Fruit fly (Drosophila melanogaster) whole organism, embryonic: ENCODE data around the gene CG12947.

Source experiments
- Antp ChIP-seq: fragments of 200-800 bp; sonication (Bioruptor generic); optimal IDR thresholded peaks from 3 replicates; lab custom pipeline; 2016; ENCODE audit warnings: missing biosample characterization, missing genetic modification characterization
- Asciz ChIP-seq: fragments of 200-800 bp; sonication (Bioruptor generic); optimal IDR thresholded peaks from 2 replicates; lab custom pipeline; 2017; ENCODE audit warnings: missing biosample characterization, mild to moderate bottlenecking, missing genetic modification characterization, missing genetic modification reagents
- Atf3 ChIP-seq: fragments of 200-800 bp; sonication (Bioruptor generic); optimal IDR thresholded peaks from 3 replicates; lab custom pipeline; 2016; ENCODE audit warnings: missing biosample characterization, missing genetic modification characterization
- CG10267 ChIP-seq: fragments of 200-800 bp; sonication (Bioruptor generic); optimal IDR thresholded peaks from 2 replicates; lab custom pipeline; 2018; ENCODE audit warnings: missing biosample characterization, mild to moderate bottlenecking, missing genetic modification characterization, moderate library complexity
- CG10431 ChIP-seq: fragments of 200-800 bp; sonication (Bioruptor generic); optimal IDR thresholded peaks from 3 replicates; lab custom pipeline; 2018; ENCODE audit warnings: missing biosample characterization, mild to moderate bottlenecking, missing genetic modification characterization
- CG12391 ChIP-seq: fragments of 200-800 bp; sonication (Bioruptor generic); optimal IDR thresholded peaks from 3 replicates; lab custom pipeline; 2018; ENCODE audit warnings: missing biosample characterization, mild to moderate bottlenecking, missing genetic modification characterization, moderate library complexity
- CG13287 ChIP-seq: fragments of 200-800 bp; sonication (Bioruptor generic); IDR thresholded peaks from 2 replicates; pipeline ENCODE4 v1.3.6; 2022; ENCODE audit warnings: missing biosample characterization, missing genetic modification characterization; ENCODE audit not compliant: partially characterized antibody
- CG15073 ChIP-seq: fragments of 200-800 bp; sonication (Bioruptor generic); optimal IDR thresholded peaks from 2 replicates; lab custom pipeline; 2016; ENCODE audit warnings: missing biosample characterization, missing genetic modification characterization
- CG16813 ChIP-seq: fragments of 200-800 bp; sonication (Bioruptor generic); IDR thresholded peaks from 3 replicates; pipeline ENCODE4 v1.3.6; 2022; ENCODE audit warnings: missing biosample characterization, missing genetic modification characterization; ENCODE audit not compliant: partially characterized antibody
- CG2712 ChIP-seq: fragments of 200-800 bp; optimal IDR thresholded peaks from 3 replicates; lab custom pipeline; 2019; ENCODE audit warnings: missing biosample characterization, mild to moderate bottlenecking, missing genetic modification characterization, moderate library complexity
- CG2889 ChIP-seq: fragments of 200-800 bp; sonication (Bioruptor generic); IDR thresholded peaks from 3 replicates; pipeline ENCODE4 v1.3.6; 2022; ENCODE audit warnings: missing biosample characterization, missing genetic modification characterization
- CG34224 ChIP-seq: fragments of 200-800 bp; sonication (Bioruptor generic); IDR thresholded peaks from 3 replicates; pipeline ENCODE4 v1.3.6; 2022; ENCODE audit warnings: missing biosample characterization, missing genetic modification characterization; ENCODE audit not compliant: partially characterized antibody
- CG34422 ChIP-seq: fragments of 200-800 bp; sonication (Bioruptor generic); IDR thresholded peaks from 3 replicates; pipeline ENCODE4 v1.3.6; 2022; ENCODE audit warnings: missing biosample characterization, missing genetic modification characterization
- CG4328 ChIP-seq: fragments of 200-800 bp; sonication (Bioruptor generic); optimal IDR thresholded peaks from 3 replicates; lab custom pipeline; 2017; ENCODE audit warnings: missing biosample characterization, missing genetic modification reagents, missing genetic modification characterization
- CG4617 ChIP-seq: fragments of 200-800 bp; sonication (Bioruptor generic); optimal IDR thresholded peaks from 3 replicates; lab custom pipeline; 2016; ENCODE audit warnings: missing biosample characterization, missing genetic modification characterization, borderline replicate concordance
- CG4854 ChIP-seq: fragments of 200-800 bp; sonication (Bioruptor generic); optimal IDR thresholded peaks from 2 replicates; lab custom pipeline; 2016; ENCODE audit warnings: missing biosample characterization, missing genetic modification characterization, inconsistent platforms
- CG6791 ChIP-seq: fragments of 200-800 bp; sonication (Bioruptor generic); IDR thresholded peaks from 3 replicates; pipeline ENCODE4 v1.3.6; 2022; ENCODE audit warnings: missing biosample characterization, missing genetic modification characterization; ENCODE audit not compliant: partially characterized antibody
- CG7372 ChIP-seq: fragments of 200-800 bp; sonication (Bioruptor generic); IDR thresholded peaks from 2 replicates; pipeline ENCODE4 v1.3.6; 2022; ENCODE audit warnings: missing biosample characterization, missing genetic modification characterization
- CG8388 ChIP-seq: fragments of 200-800 bp; sonication (Bioruptor generic); optimal IDR thresholded peaks from 2 replicates; lab custom pipeline; 2019; ENCODE audit warnings: missing biosample characterization, mild to moderate bottlenecking, missing genetic modification characterization, moderate library complexity
- CG9727 ChIP-seq: fragments of 200-800 bp; sonication (Bioruptor generic); optimal IDR thresholded peaks from 3 replicates; lab custom pipeline; 2017; ENCODE audit warnings: missing biosample characterization, mild to moderate bottlenecking, missing genetic modification characterization
- D19B ChIP-seq: fragments of 200-800 bp; sonication (Bioruptor generic); optimal IDR thresholded peaks from 2 replicates; lab custom pipeline; 2017; ENCODE audit warnings: missing biosample characterization, mild to moderate bottlenecking, missing genetic modification characterization
- Dip2 ChIP-seq: fragments of 200-800 bp; sonication (Bioruptor generic); IDR thresholded peaks from 2 replicates; pipeline ENCODE4 v1.3.6; 2022; ENCODE audit warnings: missing biosample characterization, missing genetic modification characterization
- Doc3 ChIP-seq: fragments of 200-800 bp; sonication (Bioruptor generic); IDR thresholded peaks from 3 replicates; pipeline ENCODE4 v1.3.6; 2022; ENCODE audit warnings: missing biosample characterization, missing genetic modification characterization; ENCODE audit not compliant: partially characterized antibody
- E2f2 ChIP-seq: fragments of 200-800 bp; sonication (Bioruptor generic); IDR thresholded peaks from 2 replicates; pipeline ENCODE4 v1.3.6; 2022; ENCODE audit warnings: missing biosample characterization, missing genetic modification characterization
- Gug ChIP-seq: fragments of 200-800 bp; sonication (Bioruptor generic); IDR thresholded peaks from 4 replicates; pipeline ENCODE4 v1.3.6; 2022; ENCODE audit warnings: missing biosample characterization, missing genetic modification characterization
- Hand ChIP-seq: fragments of 200-800 bp; sonication (Bioruptor generic); optimal IDR thresholded peaks from 2 replicates; lab custom pipeline; 2017; ENCODE audit warnings: mild to moderate bottlenecking, missing biosample characterization, missing genetic modification reagents, missing genetic modification characterization
- Hmx ChIP-seq: fragments of 200-800 bp; sonication (Bioruptor generic); optimal IDR thresholded peaks from 2 replicates; lab custom pipeline; 2016; ENCODE audit warnings: missing biosample characterization, missing genetic modification characterization
- MBD-R2 ChIP-seq: fragments of 200-800 bp; sonication (Bioruptor generic); IDR thresholded peaks from 2 replicates; pipeline ENCODE4 v1.3.6; 2022; ENCODE audit warnings: missing biosample characterization, missing genetic modification characterization
- Oli ChIP-seq: fragments of 200-800 bp; sonication (Bioruptor generic); optimal IDR thresholded peaks from 2 replicates; lab custom pipeline; 2018; ENCODE audit warnings: missing biosample characterization, mild to moderate bottlenecking, missing genetic modification characterization, moderate library complexity
- Opbp ChIP-seq: fragments of 200-800 bp; sonication (Bioruptor generic); IDR thresholded peaks from 3 replicates; pipeline ENCODE4 v1.3.6; 2022; ENCODE audit warnings: missing biosample characterization, missing genetic modification characterization; ENCODE audit not compliant: partially characterized antibody
- Side ChIP-seq: fragments of 200-800 bp; sonication (Bioruptor generic); optimal IDR thresholded peaks from 2 replicates; lab custom pipeline; 2016; ENCODE audit warnings: missing biosample characterization, missing genetic modification characterization
- Sox100B ChIP-seq: fragments of 200-800 bp; sonication (Bioruptor generic); optimal IDR thresholded peaks from 3 replicates; lab custom pipeline; 2018; ENCODE audit warnings: missing biosample characterization, mild to moderate bottlenecking, missing genetic modification characterization
- Sry-δ ChIP-seq: fragments of 200-800 bp; sonication (Bioruptor generic); optimal IDR thresholded peaks from 2 replicates; lab custom pipeline; 2016; ENCODE audit warnings: missing biosample characterization, missing genetic modification characterization
- bbx ChIP-seq: fragments of 200-800 bp; sonication (Bioruptor generic); IDR thresholded peaks from 2 replicates; pipeline ENCODE4 v1.3.6; 2022; ENCODE audit warnings: missing biosample characterization, missing genetic modification characterization; ENCODE audit not compliant: partially characterized antibody
- bigmax ChIP-seq: fragments of 200-800 bp; sonication (Bioruptor generic); optimal IDR thresholded peaks from 2 replicates; lab custom pipeline; 2018; ENCODE audit warnings: missing biosample characterization, mild to moderate bottlenecking, missing genetic modification characterization
- da ChIP-seq: fragments of 200-800 bp; sonication (Bioruptor generic); optimal IDR thresholded peaks from 2 replicates; lab custom pipeline; 2016; ENCODE audit warnings: missing biosample characterization, missing genetic modification characterization
- ftz-f1 ChIP-seq: fragments of 200-800 bp; sonication (Bioruptor generic); optimal IDR thresholded peaks from 2 replicates; lab custom pipeline; 2016; ENCODE audit warnings: missing biosample characterization, missing genetic modification characterization
- gcm ChIP-seq: fragments of 200-800 bp; sonication (Bioruptor generic); optimal IDR thresholded peaks from 2 replicates; lab custom pipeline; 2019; ENCODE audit warnings: missing biosample characterization, mild to moderate bottlenecking, missing genetic modification characterization, moderate library complexity
- gcm2 ChIP-seq: fragments of 200-800 bp; sonication (Bioruptor generic); optimal IDR thresholded peaks from 2 replicates; lab custom pipeline; 2016; ENCODE audit warnings: missing biosample characterization, missing genetic modification characterization
- grau ChIP-seq: fragments of 200-800 bp; optimal IDR thresholded peaks from 3 replicates; lab custom pipeline; 2019; ENCODE audit warnings: missing biosample characterization, mild to moderate bottlenecking, missing genetic modification characterization, moderate library complexity
- knrl ChIP-seq: fragments of 200-800 bp; sonication (Bioruptor generic); IDR thresholded peaks from 3 replicates; pipeline ENCODE4 v1.3.6; 2022; ENCODE audit warnings: missing biosample characterization, missing genetic modification characterization; ENCODE audit not compliant: partially characterized antibody
- nerfin-1 ChIP-seq: fragments of 200-800 bp; sonication (Bioruptor generic); optimal IDR thresholded peaks from 3 replicates; lab custom pipeline; 2019; ENCODE audit warnings: missing biosample characterization, mild to moderate bottlenecking, missing genetic modification characterization, moderate library complexity
- salm ChIP-seq: fragments of 200-800 bp; sonication (Bioruptor generic); optimal IDR thresholded peaks from 2 replicates; lab custom pipeline; 2018; ENCODE audit warnings: missing biosample characterization, mild to moderate bottlenecking, missing genetic modification characterization
- tll ChIP-seq, 2 experiments: fragments of 200-800 bp in 1 of 2; fragments of >200 bp in 1 of 2; sonication (Bioruptor generic) in 1 of 2; optimal IDR thresholded peaks; 2 replicates each; lab custom pipeline; 2017 to 2019; ENCODE audit warnings: missing biosample characterization in 2 of 2, missing genetic modification characterization in 2 of 2, mild to moderate bottlenecking in 1 of 2, moderate library complexity in 1 of 2
- tna ChIP-seq: fragments of 200-800 bp; sonication (Bioruptor generic); IDR thresholded peaks from 2 replicates; pipeline ENCODE4 v1.3.6; 2022; ENCODE audit warnings: missing biosample characterization, missing genetic modification characterization; ENCODE audit not compliant: partially characterized antibody
- zf30C ChIP-seq: fragments of 200-800 bp; sonication (Bioruptor generic); optimal IDR thresholded peaks from 3 replicates; lab custom pipeline; 2018; ENCODE audit warnings: missing biosample characterization, mild to moderate bottlenecking, missing genetic modification characterization
- zfh1 ChIP-seq: fragments of 200-800 bp; sonication (Bioruptor generic); IDR thresholded peaks from 3 replicates; pipeline ENCODE4 v1.3.6; 2022; ENCODE audit warnings: missing biosample characterization, missing genetic modification characterization

CG12947 gene

DNA sequence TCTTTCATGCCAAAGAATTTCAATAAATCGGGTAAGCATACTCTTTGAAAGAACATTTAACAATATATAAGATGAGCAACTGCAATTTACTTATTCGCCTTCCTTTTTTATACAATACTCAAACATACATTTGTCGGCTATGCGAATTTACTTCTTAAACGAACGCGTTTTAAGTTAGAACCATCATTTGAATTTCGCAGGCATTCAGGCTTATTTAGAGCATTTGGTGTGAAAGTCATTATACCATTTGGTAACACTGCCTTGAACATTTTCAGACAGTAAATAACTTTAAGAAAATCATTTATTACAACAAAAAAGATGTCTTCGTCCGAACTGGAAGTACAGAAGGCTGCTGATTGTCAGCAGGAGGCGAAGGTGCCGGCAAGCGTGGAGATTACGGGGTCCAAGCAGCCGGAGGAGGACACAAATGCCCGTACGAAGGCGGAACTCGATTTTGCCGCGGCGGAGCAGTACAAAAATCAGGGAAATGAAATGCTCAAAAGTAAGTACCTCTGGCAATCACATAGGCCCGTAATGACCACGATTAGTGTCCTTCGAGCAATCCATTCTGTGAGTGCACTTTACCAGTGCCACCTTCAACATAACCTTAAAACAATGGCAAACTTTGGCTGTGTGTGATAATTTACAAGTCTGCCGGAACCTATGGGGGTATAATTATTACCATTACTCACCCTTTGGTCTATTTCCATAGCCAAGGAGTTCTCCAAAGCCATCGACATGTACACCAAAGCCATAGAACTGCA is 31.8 kb upstream of the CG12947 start (continued):
- no peak for TF ChIP-seq knrl (GFP tag; lab: Robert Waterston, UW)
- TF ChIP-seq Hand (GFP tag; lab: Kevin White, UChicago): no peak
- no peak for TF ChIP-seq CG6791 (GFP tag; lab: Robert Waterston, UW)
- no peak for TF ChIP-seq gcm (GFP tag; lab: Kevin White, UChicago)
- no peak for TF ChIP-seq nerfin-1 (tag; lab: Kevin White, UChicago)
- no peak for TF ChIP-seq Asciz
- no peak for TF ChIP-seq Antp (GFP tag; lab: Kevin White, UChicago)
- TF ChIP-seq CG4854 (GFP tag; lab: Kevin White, UChicago): no peak
- TF ChIP-seq CG9727 (GFP tag; lab: Kevin White, UChicago): no peak
- TF ChIP-seq bigmax (GFP tag; lab: Kevin White, UChicago): peak; percentile 90
- TF ChIP-seq Gug: no peak
- no peak for TF ChIP-seq da (GFP tag; lab: Kevin White, UChicago)
- no peak for TF ChIP-seq salm
- TF ChIP-seq CG10267 (tag; lab: Kevin White, UChicago): no peak
- peak; percentile 70 for TF ChIP-seq CG4617 (GFP tag; lab: Kevin White, UChicago)
- TF ChIP-seq Sry-δ (GFP tag; lab: Kevin White, UChicago): no peak
- TF ChIP-seq Side (GFP tag; lab: Kevin White, UChicago): no peak
- no peak for TF ChIP-seq CG2712 (tag; lab: Kevin White, UChicago)
- TF ChIP-seq CG10431 (GFP tag; lab: Kevin White, UChicago): no peak
- no peak for TF ChIP-seq Dip2 (GFP tag; lab: Robert Waterston, UW)
- no peak for TF ChIP-seq Hmx (GFP tag; lab: Kevin White, UChicago)
- no peak for TF ChIP-seq Oli (tag; lab: Kevin White, UChicago)
- no peak for TF ChIP-seq ftz-f1 (GFP tag; lab: Kevin White, UChicago)
- peak; percentile 15; the same call in 1 of the 2 replicates for TF ChIP-seq MBD-R2
- no peak; the same call in 2 of the 3 replicates for TF ChIP-seq CG34422 (GFP tag; lab: Robert Waterston, UW)

DNA sequence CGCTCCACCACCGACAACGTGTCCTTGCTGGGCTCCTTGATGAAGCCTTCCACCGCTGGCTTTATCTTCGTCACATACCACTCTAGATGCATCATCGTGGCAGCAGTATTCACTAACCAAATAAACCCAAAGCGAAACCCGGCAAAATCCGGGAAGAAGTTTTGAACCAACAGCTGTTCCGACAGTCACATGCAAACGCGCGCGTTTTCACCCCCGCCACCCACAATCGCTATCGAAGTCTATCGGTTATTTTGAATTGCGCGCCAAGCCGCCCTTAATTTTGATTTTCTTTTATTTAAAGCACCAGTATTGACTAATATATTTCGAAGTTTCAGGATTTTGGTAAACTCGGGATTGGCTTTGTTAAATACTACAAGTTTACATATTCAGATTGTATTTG is 25.4 kb upstream of the CG12947 start, which contains the start of gene Tti1:
Gene Tti1, minus strand, starts transcription at position 200 of the 400 bp plus-strand sequence.
- TF ChIP-seq bbx (GFP tag; lab: Robert Waterston, UW) (peak; percentile 67), CG34224 (GFP tag; lab: Robert Waterston, UW) (peak; percentile 56; the same call in 2 of the 3 replicates), CG16813 (no peak), D19B (GFP tag; lab: Kevin White, UChicago) (no peak), zf30C (GFP tag; lab: Kevin White, UChicago) (no peak), Asciz (no peak), Dip2 (GFP tag; lab: Robert Waterston, UW) (no peak), zfh1 (no peak), Atf3 (GFP tag; lab: Kevin White, UChicago) (no peak), Opbp (GFP tag; lab: Robert Waterston, UW) (peak; percentile 52; the same call in 1 of the 3 replicates), CG12391 (tag; lab: Kevin White, UChicago) (no peak), E2f2 (GFP tag; lab: Robert Waterston, UW) (peak; percentile 92), gcm2 (GFP tag; lab: Kevin White, UChicago) (no peak), grau (tag; lab: Kevin White, UChicago) (no peak), CG15073 (GFP tag; lab: Kevin White, UChicago) (no peak), CG8388 (GFP tag; lab: Kevin White, UChicago) (no peak), CG4328 (GFP tag; lab: Kevin White, UChicago) (no peak), Doc3 (GFP tag; lab: Robert Waterston, UW) (0 out of 3 replicates have a peak, but pooled peaks have one; percentile 43), tna (GFP tag; lab: Robert Waterston, UW) (peak; percentile 36; the same call in 1 of the 2 replicates), CG2889 (no peak), Sox100B (no peak), tll (GFP tag; optimal IDR thresholded peaks at IDR 0.05; lab: Kevin White, UChicago) (no peak), CG13287 (GFP tag; lab: Robert Waterston, UW) (peak; percentile 73), CG2712 (tag; lab: Kevin White, UChicago) (no peak), CG7372 (GFP tag; lab: Robert Waterston, UW) (no peak), gcm (GFP tag; lab: Kevin White, UChicago) (no peak)
